Worm (Caenorhabditis elegans) whole organism, L2 larva: ENCODE data around the gene Y38H6A.5.

Experiments used
- ama-1 ChIP-seq: fragments of 150-350 bp; optimal IDR thresholded peaks from 2 replicates; lab custom pipeline; 2018; ENCODE audit warnings: inconsistent platforms
- nhr-10 ChIP-seq: sonication (generic microtip); optimal IDR thresholded peaks from 2 replicates; lab custom pipeline; 2017; ENCODE audit warnings: missing biosample characterization, missing genetic modification characterization
- nhr-77 ChIP-seq: fragments of 150-350 bp; optimal IDR thresholded peaks from 2 replicates; lab custom pipeline; 2014; ENCODE audit warnings: missing biosample characterization, missing genetic modification characterization
- snpc-4 ChIP-seq: fragments of 150-350 bp; optimal IDR thresholded peaks from 2 replicates; lab custom pipeline; 2014; ENCODE audit warnings: missing biosample characterization, missing genetic modification characterization
- unc-39 ChIP-seq: fragments of 150-350 bp; optimal IDR thresholded peaks from 2 replicates; lab custom pipeline; 2014; ENCODE audit warnings: missing biosample characterization, missing genetic modification characterization
- unc-62 ChIP-seq: fragments of 150-350 bp; optimal IDR thresholded peaks from 2 replicates; lab custom pipeline; 2014; ENCODE audit warnings: missing biosample characterization, missing genetic modification reagents, missing genetic modification characterization
- zag-1 ChIP-seq: fragments of 150-350 bp; optimal IDR thresholded peaks from 2 replicates; lab custom pipeline; 2014; ENCODE audit warnings: missing biosample characterization, missing genetic modification characterization
- ztf-4 ChIP-seq: fragments of 150-350 bp; optimal IDR thresholded peaks from 2 replicates; lab custom pipeline; 2014; ENCODE audit warnings: missing biosample characterization, missing genetic modification characterization

DNA sequence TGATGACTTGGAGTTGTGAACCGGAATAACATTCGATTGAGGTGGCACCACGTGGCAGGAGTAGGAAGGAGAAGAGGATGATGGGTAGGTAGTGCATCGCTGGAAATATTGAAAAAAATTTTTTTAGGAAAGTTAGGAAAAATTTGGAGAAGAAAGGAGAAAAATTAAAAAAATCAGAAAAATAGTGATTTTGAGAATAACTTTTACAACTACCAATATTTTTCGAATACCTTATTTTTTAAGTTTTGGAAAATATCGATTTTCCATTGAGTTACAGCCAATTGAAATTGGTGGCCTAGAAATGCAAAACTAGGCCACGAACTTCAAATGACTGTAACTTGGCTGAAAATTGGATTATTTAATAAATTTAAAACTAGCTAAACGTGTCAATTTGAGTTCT lies at the start of gene Y38H6A.5:
- TF ChIP-seq zag-1 (tag; lab: Kevin White, UChicago) (no peak), nhr-77 (tag; lab: Kevin White, UChicago) (no peak), ztf-4 (tag; lab: Kevin White, UChicago) (no peak), nhr-10 (no peak), unc-62 (GFP tag; lab: Kevin White, UChicago) (no peak), unc-39 (tag; lab: Kevin White, UChicago) (no peak), ama-1 (lab: Kevin White, UChicago) (no peak), snpc-4 (tag; lab: Kevin White, UChicago) (no peak)
